Worm (Caenorhabditis elegans): Measurements from ENCODE around the gene srj-45.

DNA sequence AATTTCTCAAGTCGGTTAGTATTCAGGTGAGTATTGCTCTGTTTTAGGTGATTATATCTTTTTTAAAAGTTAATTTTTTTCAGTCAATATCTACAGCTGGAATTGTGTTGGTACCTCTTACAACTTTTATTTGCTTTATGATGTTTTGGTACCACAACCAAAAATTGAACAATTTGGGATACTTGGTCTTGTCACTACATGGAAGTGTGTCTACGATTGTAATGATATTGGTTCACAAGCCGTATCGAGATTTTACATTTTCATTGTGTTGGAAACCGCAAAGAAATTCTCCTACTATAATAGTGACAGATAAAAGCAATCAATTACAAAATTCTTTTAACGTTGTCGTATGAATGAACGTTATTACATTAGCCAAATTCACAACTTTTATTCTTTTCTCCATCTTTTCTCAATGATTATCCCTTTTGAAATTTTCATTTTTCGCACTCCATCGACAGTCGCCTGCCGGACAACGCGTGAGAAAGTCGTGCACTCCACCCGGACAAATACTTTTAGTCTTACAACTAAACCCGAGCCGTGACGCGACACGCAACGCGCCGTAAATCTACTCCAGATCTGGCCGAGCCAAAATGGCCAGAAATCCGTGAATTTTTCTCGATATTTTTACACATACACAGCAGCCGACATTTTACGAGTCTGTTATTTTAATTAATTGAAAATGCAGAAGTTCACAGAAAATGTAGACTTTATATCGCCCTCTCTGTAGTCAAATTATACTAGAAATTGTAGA is 35.5 kb upstream of the srj-45 start:
- no peak for TF ChIP-seq egl-44 (GFP tag; IDR thresholded peaks at IDR 0.05)
- TF ChIP-seq F49E8.2 (tag; optimal IDR thresholded peaks at IDR 0.05; ENCODE audit: insufficient read depth): no peak
- no peak for TF ChIP-seq ama-1 (optimal IDR thresholded peaks at IDR 0.05)
- TF ChIP-seq ama-1 (GFP tag; optimal IDR thresholded peaks at IDR 0.05): no peak
- TF ChIP-seq lin-35 (GFP tag; optimal IDR thresholded peaks at IDR 0.05): no peak
- no peak for TF ChIP-seq sdz-38 (tag; optimal IDR thresholded peaks at IDR 0.05)
- TF ChIP-seq ekl-4 (GFP tag; IDR thresholded peaks at IDR 0.05): no peak
- TF ChIP-seq nfyb-1 (GFP tag; IDR thresholded peaks at IDR 0.05): peak; percentile 77
- TF ChIP-seq lsy-27 (tag; optimal IDR thresholded peaks at IDR 0.05; ENCODE audit: borderline replicate concordance, insufficient read depth): no peak
- TF ChIP-seq cebp-2 (GFP tag; IDR thresholded peaks at IDR 0.05): no peak
- no peak for TF ChIP-seq let-526 (GFP tag; IDR thresholded peaks at IDR 0.05)
- TF ChIP-seq snpc-4 (GFP tag; optimal IDR thresholded peaks at IDR 0.05): no peak
- peak in 2 of 4 experiments; percentile 7 to 86 for TF ChIP-seq snpc-4 (tag; optimal IDR thresholded peaks at IDR 0.05)
- TF ChIP-seq bed-2 (GFP tag; IDR thresholded peaks at IDR 0.05): no peak

Measured in whole organism, young adult.